Fruit fly (Drosophila melanogaster) whole organism: ENCODE data around the gene Aldh7A1.

ENCODE experiments used
- EcR ChIP-seq, 2 experiments: fragments of >200 bp; optimal IDR thresholded peaks; 2 replicates each; lab custom pipeline; 2017; ENCODE audit warnings: missing biosample characterization in 2 of 2, missing genetic modification characterization in 2 of 2, missing genetic modification reagents in 2 of 2
- usp ChIP-seq: fragments of >200 bp; optimal IDR thresholded peaks from 2 replicates; lab custom pipeline; 2017; ENCODE audit warnings: missing biosample characterization, missing genetic modification characterization, mixed read lengths

DNA sequence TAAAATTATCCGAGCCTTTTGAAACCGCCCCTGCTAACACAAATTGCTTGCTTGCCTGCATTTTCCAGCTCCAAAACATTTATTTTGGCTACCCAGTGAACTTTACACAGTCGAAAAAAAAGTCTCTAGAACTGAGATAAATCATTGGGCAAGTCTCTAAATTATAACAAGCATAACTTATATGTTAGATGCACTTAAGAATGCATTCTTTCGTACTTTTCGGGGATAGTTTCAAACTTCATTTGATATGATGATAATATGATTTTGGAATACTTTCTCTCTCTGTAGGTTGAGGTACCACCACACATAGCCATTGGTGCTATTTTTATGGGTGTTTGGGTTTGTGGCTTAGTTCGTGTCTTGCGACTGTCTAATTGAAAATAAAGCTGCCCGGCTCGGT is 46.2 kb upstream of the Aldh7A1 start:
- TF ChIP-seq EcR (GFP tag; optimal IDR thresholded peaks at IDR 0.05; lab: Kevin White, UChicago) (no peak), usp (GFP tag; lab: Kevin White, UChicago) (no peak)
